Fruit fly (Drosophila melanogaster) whole organism, prepupa: ENCODE measurements around the gene tara.

ENCODE experiments used
- CG11762 ChIP-seq: fragments of 200-800 bp; sonication (Bioruptor generic); optimal IDR thresholded peaks from 3 replicates; lab custom pipeline; 2016; ENCODE audit warnings: missing biosample characterization, missing genetic modification characterization; ENCODE audit not compliant: insufficient read depth
- CG15336 ChIP-seq: fragments of 200-800 bp; sonication (Bioruptor generic); IDR thresholded peaks from 2 replicates; pipeline ENCODE4 v1.3.6; 2022; ENCODE audit warnings: missing biosample characterization, missing genetic modification characterization
- CG6163 ChIP-seq: fragments of 200-800 bp; sonication (Bioruptor generic); IDR thresholded peaks from 3 replicates; pipeline ENCODE4 v1.3.6; 2022; ENCODE audit warnings: missing biosample characterization, missing genetic modification characterization
- CG6808 ChIP-seq: fragments of 200-800 bp; sonication (Bioruptor generic); optimal IDR thresholded peaks from 3 replicates; lab custom pipeline; 2017; ENCODE audit warnings: missing biosample characterization, missing genetic modification characterization, mild to moderate bottlenecking, moderate library complexity, missing genetic modification reagents
- CG6854 ChIP-seq: fragments of 200-800 bp; sonication (Bioruptor generic); optimal IDR thresholded peaks from 2 replicates; lab custom pipeline; 2017; ENCODE audit warnings: missing biosample characterization, mild to moderate bottlenecking, missing genetic modification characterization
- CG8119 ChIP-seq: fragments of 200-800 bp; sonication (Bioruptor generic); IDR thresholded peaks from 3 replicates; pipeline ENCODE4 v1.3.6; 2022; ENCODE audit warnings: missing biosample characterization, missing genetic modification characterization
- Eip93F ChIP-seq: fragments of 200-800 bp; sonication (Bioruptor generic); optimal IDR thresholded peaks from 2 replicates; lab custom pipeline; 2016; ENCODE audit warnings: missing biosample characterization, mild to moderate bottlenecking, missing genetic modification characterization
- Hr38 ChIP-seq: sonication (Bioruptor generic); optimal IDR thresholded peaks from 2 replicates; lab custom pipeline; 2016; ENCODE audit warnings: missing biosample characterization, missing genetic modification characterization
- Smox ChIP-seq: fragments of 200-800 bp; sonication (Bioruptor generic); optimal IDR thresholded peaks from 3 replicates; lab custom pipeline; 2016; ENCODE audit warnings: missing biosample characterization, missing genetic modification characterization
- achi ChIP-seq: fragments of 200-800 bp; sonication (Bioruptor generic); optimal IDR thresholded peaks from 3 replicates; lab custom pipeline; 2016; ENCODE audit warnings: missing biosample characterization, missing genetic modification characterization
- acj6 ChIP-seq: fragments of 200-800 bp; sonication (Bioruptor generic); optimal IDR thresholded peaks from 3 replicates; lab custom pipeline; 2016; ENCODE audit warnings: missing biosample characterization, missing genetic modification characterization
- cyc ChIP-seq: fragments of 200-800 bp; sonication (Bioruptor generic); optimal IDR thresholded peaks from 3 replicates; lab custom pipeline; 2016; ENCODE audit warnings: missing biosample characterization, missing genetic modification characterization
- dsx ChIP-seq: fragments of 200-800 bp; optimal IDR thresholded peaks from 3 replicates; lab custom pipeline; 2019; ENCODE audit warnings: missing biosample characterization, mild to moderate bottlenecking, missing genetic modification characterization, moderate library complexity; ENCODE audit not compliant: poor library complexity, severe bottlenecking
- fd85E ChIP-seq: fragments of 200-800 bp; sonication (Bioruptor generic); optimal IDR thresholded peaks from 3 replicates; lab custom pipeline; 2016; ENCODE audit warnings: missing biosample characterization, missing genetic modification characterization

DNA sequence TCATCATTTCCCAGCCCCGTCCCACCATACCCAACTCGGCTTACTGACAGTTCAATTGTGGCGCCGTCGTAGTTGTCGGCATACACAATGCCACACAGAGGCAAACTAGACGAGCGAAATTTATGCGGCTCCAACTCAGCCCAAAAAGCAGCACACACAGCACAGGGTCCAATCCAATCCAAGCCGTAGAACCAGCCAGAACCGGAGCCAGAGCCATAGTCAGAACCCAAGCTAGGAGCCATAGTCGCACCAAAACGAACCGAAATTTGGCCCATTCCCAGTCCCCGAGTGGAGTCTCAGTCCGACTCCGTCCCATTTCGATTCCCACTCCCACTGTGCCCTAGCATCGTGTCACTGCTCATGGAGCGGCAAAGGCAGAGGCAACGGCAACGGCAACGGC, 4.6 kb upstream of the tara start:
- TF ChIP-seq fd85E (GFP tag; lab: Kevin White, UChicago) = no peak
- TF ChIP-seq CG6808 (GFP tag; lab: Kevin White, UChicago) = no peak
- no peak for TF ChIP-seq cyc (GFP tag; lab: Kevin White, UChicago)
- TF ChIP-seq CG6163 (GFP tag; lab: Robert Waterston, UW) = no peak
- no peak for TF ChIP-seq achi (GFP tag; lab: Kevin White, UChicago)
- TF ChIP-seq Eip93F (GFP tag; lab: Kevin White, UChicago) = no peak
- no peak for TF ChIP-seq CG8119 (GFP tag; lab: Robert Waterston, UW)
- TF ChIP-seq CG15336 (GFP tag; lab: Robert Waterston, UW) = no peak
- TF ChIP-seq CG6854 = no peak
- no peak for TF ChIP-seq Smox (GFP tag; lab: Kevin White, UChicago)
- TF ChIP-seq CG11762 (GFP tag; lab: Kevin White, UChicago) = no peak
- TF ChIP-seq Hr38 (GFP tag; lab: Kevin White, UChicago) = no peak
- TF ChIP-seq dsx (GFP tag; lab: Kevin White, UChicago) = no peak
- TF ChIP-seq acj6 (GFP tag; lab: Kevin White, UChicago) = no peak
